Fruit fly (Drosophila melanogaster): Measurements from ENCODE around the gene ScsbetaG.
A peak's percentile ranks its signal among the peaks of the same experiment; 100 is the strongest.

Gene ScsbetaG

DNA sequence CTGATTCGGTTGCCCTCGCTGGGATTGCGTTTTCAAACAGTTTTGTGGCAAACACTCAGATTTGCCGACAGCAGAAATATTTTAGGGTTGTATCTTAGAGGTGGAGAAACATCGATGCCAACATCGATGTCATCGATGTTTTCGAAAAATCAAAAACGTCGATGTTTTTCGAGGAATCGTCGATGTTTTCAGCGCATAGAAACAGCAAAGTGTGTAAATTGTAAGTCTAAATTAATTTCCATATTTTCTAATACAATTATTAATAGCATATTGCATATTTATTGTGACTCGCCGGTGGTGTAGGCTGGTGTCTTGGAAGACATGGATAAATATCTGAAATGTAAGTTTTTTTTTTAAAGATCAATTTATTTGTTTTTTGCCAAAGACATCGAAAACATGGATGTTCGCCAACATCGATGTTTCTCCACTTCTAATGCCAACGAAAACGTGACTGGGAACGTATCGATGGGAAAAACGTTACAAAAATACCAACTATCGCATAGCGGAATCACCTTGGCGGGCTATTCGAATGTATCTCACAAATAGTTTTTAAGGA is 40.4 kb upstream of the ScsbetaG start, which contains the start of gene TM9SF3 (continued):
- TF ChIP-seq sim (GFP tag; IDR thresholded peaks at IDR 0.05) (no peak), chinmo (GFP tag; IDR thresholded peaks at IDR 0.05; ENCODE audit: partially characterized antibody) (0 out of 4 replicates have a peak, but pooled peaks have one; percentile 38), CrebB (tag; optimal IDR thresholded peaks at IDR 0.05) (no peak), CG16813 (GFP tag; IDR thresholded peaks at IDR 0.05; ENCODE audit: partially characterized antibody) (peak; percentile 88), sima (GFP tag; optimal IDR thresholded peaks at IDR 0.05) (no peak), CG7271 (tag; optimal IDR thresholded peaks at IDR 0.05) (no peak), CG6272 (GFP tag; IDR thresholded peaks at IDR 0.05) (no peak; the same call in 1 of the 2 replicates), Oli (tag; optimal IDR thresholded peaks at IDR 0.05) (no peak), CG14014 (GFP tag; IDR thresholded peaks at IDR 0.05) (no peak), CG8765 (GFP tag; IDR thresholded peaks at IDR 0.05) (no peak), en (GFP tag; optimal IDR thresholded peaks at IDR 0.05) (no peak), vnd (GFP tag; IDR thresholded peaks at IDR 0.05; ENCODE audit: partially characterized antibody) (peak; percentile 90), CG6683 (GFP tag; optimal IDR thresholded peaks at IDR 0.05) (no peak), Xbp1 (GFP tag; optimal IDR thresholded peaks at IDR 0.05) (peak; percentile 37), ac (GFP tag; optimal IDR thresholded peaks at IDR 0.05) (no peak), pb (GFP tag; optimal IDR thresholded peaks at IDR 0.05) (no peak), CG5953 (GFP tag; IDR thresholded peaks at IDR 0.05) (no peak), Opbp (GFP tag; IDR thresholded peaks at IDR 0.05; ENCODE audit: partially characterized antibody) (peak; percentile 78), Fer1 (GFP tag; optimal IDR thresholded peaks at IDR 0.05) (no peak), nom (GFP tag; optimal IDR thresholded peaks at IDR 0.05) (no peak), CG31224 (GFP tag; IDR thresholded peaks at IDR 0.05) (no peak), jumu (GFP tag; optimal IDR thresholded peaks at IDR 0.05) (no peak), hkb (optimal IDR thresholded peaks at IDR 0.05) (peak; percentile 30), hkb (GFP tag; IDR thresholded peaks at IDR 0.05) (no peak), ap (GFP tag; IDR thresholded peaks at IDR 0.05) (no peak), HLH54F (GFP tag; optimal IDR thresholded peaks at IDR 0.05) (peak; percentile 7), CkIIα-i1 (GFP tag; IDR thresholded peaks at IDR 0.05) (0 out of 2 replicates have a peak, but pooled peaks have one; percentile 21), CG7963 (GFP tag; IDR thresholded peaks at IDR 0.05; ENCODE audit: partially characterized antibody) (peak; percentile 88), Ets97D (GFP tag; optimal IDR thresholded peaks at IDR 0.05) (peak; percentile 37), knrl (GFP tag; IDR thresholded peaks at IDR 0.05; ENCODE audit: partially characterized antibody) (peak; percentile 89), sens (GFP tag) (peak; percentile 88), esg (GFP tag; conservative IDR thresholded peaks at IDR 0.05) (no peak), CG10267 (tag; optimal IDR thresholded peaks at IDR 0.05) (peak; percentile 24), lov (optimal IDR thresholded peaks at IDR 0.05) (no peak), lov (GFP tag; IDR thresholded peaks at IDR 0.05) (no peak), Gug (GFP tag; IDR thresholded peaks at IDR 0.05) (0 out of 4 replicates have a peak, but pooled peaks have one; percentile 9), Hand (GFP tag; optimal IDR thresholded peaks at IDR 0.05) (no peak), peb (GFP tag; IDR thresholded peaks at IDR 0.05) (no peak), CG31441 (GFP tag; IDR thresholded peaks at IDR 0.05) (peak; percentile 87), crol (GFP tag; IDR thresholded peaks at IDR 0.05) (no peak), BtbVII (GFP tag; optimal IDR thresholded peaks at IDR 0.05) (no peak), nau (GFP tag; optimal IDR thresholded peaks at IDR 0.05) (no peak), bbx (GFP tag; IDR thresholded peaks at IDR 0.05; ENCODE audit: partially characterized antibody) (peak; percentile 84), tin (GFP tag; optimal IDR thresholded peaks at IDR 0.05) (peak; percentile 19), sr (GFP tag; IDR thresholded peaks at IDR 0.05) (no peak), row (GFP tag; IDR thresholded peaks at IDR 0.05) (peak; percentile 78), kni (GFP tag; optimal IDR thresholded peaks at IDR 0.05) (no peak), CG17186 (GFP tag; optimal IDR thresholded peaks at IDR 0.05) (peak; percentile 57), Meics (GFP tag; optimal IDR thresholded peaks at IDR 0.05) (no peak), CG7928 (GFP tag; optimal IDR thresholded peaks at IDR 0.05) (peak; percentile 9), CG17361 (GFP tag; IDR thresholded peaks at IDR 0.05) (no peak; the same call in 1 of the 3 replicates)

Data from whole organism, embryonic.